Worm (Caenorhabditis elegans): ENCODE data around the gene dyf-11.

The dyf-11 gene

ce11 chrX:806515-806914 is 43.0 kb downstream of the dyf-11 start (continued):
- TF ChIP-seq unc-130 (GFP tag; optimal IDR thresholded peaks at IDR 0.05) (no peak), mxl-1 (tag; optimal IDR thresholded peaks at IDR 0.05) (no peak), aptf-3 (GFP tag; IDR thresholded peaks at IDR 0.05) (no peak), fkh-3 (tag; optimal IDR thresholded peaks at IDR 0.05) (no peak), F23B12.7 (tag; optimal IDR thresholded peaks at IDR 0.05; ENCODE audit: insufficient read depth) (peak; percentile 98), tbp1 (GFP tag; optimal IDR thresholded peaks at IDR 0.05) (peak; percentile 79), ekl-4 (GFP tag; IDR thresholded peaks at IDR 0.05) (peak; percentile 90), egl-44 (GFP tag; IDR thresholded peaks at IDR 0.05) (peak; percentile 90), pbrm-1 (GFP tag; IDR thresholded peaks at IDR 0.05) (peak; percentile 97), ceh-79 (tag; optimal IDR thresholded peaks at IDR 0.05) (peak; percentile 51), lin-35 (GFP tag; optimal IDR thresholded peaks at IDR 0.05) (peak in 2 of 3 experiments; percentile 68 to 97), F55B11.4 (tag; optimal IDR thresholded peaks at IDR 0.05; ENCODE audit: borderline replicate concordance, insufficient read depth) (no peak), nfya-1 (tag; optimal IDR thresholded peaks at IDR 0.05; ENCODE audit: borderline replicate concordance, insufficient read depth) (no peak), die-1 (tag; optimal IDR thresholded peaks at IDR 0.05) (peak; percentile 59), mel-28 (tag; optimal IDR thresholded peaks at IDR 0.05; ENCODE audit: borderline replicate concordance) (peak; percentile 70), repo-1 (tag; optimal IDR thresholded peaks at IDR 0.05) (peak; percentile 98), nfyb-1 (GFP tag; IDR thresholded peaks at IDR 0.05) (peak; percentile 97), aptf-2 (GFP tag; conservative IDR thresholded peaks at IDR 0.05) (0 out of 2 replicates have a peak, but pooled peaks have one; percentile 23)

- TF ChIP-seq B0261.1 (tag; optimal IDR thresholded peaks at IDR 0.05) (no peak), nhr-27 (tag; optimal IDR thresholded peaks at IDR 0.05) (no peak), attf-5 (GFP tag; optimal IDR thresholded peaks at IDR 0.05) (no peak), attf-3 (GFP tag; conservative IDR thresholded peaks at IDR 0.05) (no peak), nhr-179 (tag; optimal IDR thresholded peaks at IDR 0.05) (no peak), Y53F4B.3 (GFP tag; IDR thresholded peaks at IDR 0.05) (no peak), lin-40 (tag; optimal IDR thresholded peaks at IDR 0.05) (no peak), hsf-1 (GFP tag; IDR thresholded peaks at IDR 0.05) (no peak)
Observed at ce11 chrX:810694-811093, 47.1 kb downstream of the dyf-11 start, which contains the start of gene F25E2.2. Gene F25E2.2, minus strand, starts transcription at chrX:810794.

DNA sequence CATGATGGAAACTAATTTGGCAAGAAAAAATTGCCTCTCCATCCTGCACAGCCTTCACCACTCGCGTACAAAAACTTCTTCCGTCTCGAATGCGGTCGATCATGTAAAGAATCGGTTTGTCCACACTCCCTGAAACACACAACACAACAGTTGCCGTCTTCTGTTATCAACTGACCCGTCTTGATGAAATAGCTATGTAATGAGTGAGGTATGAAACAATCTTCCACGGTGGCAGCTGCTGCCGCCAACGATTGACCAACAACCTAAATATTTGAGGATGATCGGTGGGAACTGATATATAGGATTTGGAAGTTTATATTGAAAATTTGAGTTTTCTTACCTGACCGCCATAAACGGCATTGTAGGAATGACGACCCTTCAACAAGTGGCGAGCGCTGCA is 48.7 kb downstream of the dyf-11 start:
- TF ChIP-seq ztf-26 (tag; optimal IDR thresholded peaks at IDR 0.05) = no peak
- no peak for TF ChIP-seq chd-7 (tag; optimal IDR thresholded peaks at IDR 0.05)
- TF ChIP-seq let-607 (tag; optimal IDR thresholded peaks at IDR 0.05) = peak in 1 of 2 experiments; percentile 17
- TF ChIP-seq nhr-80 (tag; optimal IDR thresholded peaks at IDR 0.05) = peak; percentile 36

ce11 chrX:813063-813462 is 49.5 kb downstream of the dyf-11 start, which contains the start of gene F25E2.3:
Gene F25E2.3, minus strand, starts transcription at chrX:813163.
- TF ChIP-seq egl-44 (GFP tag; IDR thresholded peaks at IDR 0.05) (no peak), hlh-26 (GFP tag; conservative IDR thresholded peaks at IDR 0.05) (no peak), F33H1.4 (GFP tag; IDR thresholded peaks at IDR 0.05) (no peak), lsy-27 (tag; optimal IDR thresholded peaks at IDR 0.05; ENCODE audit: borderline replicate concordance, insufficient read depth) (no peak), lin-26 (GFP tag; IDR thresholded peaks at IDR 0.05) (no peak), ceh-91 (GFP tag; IDR thresholded peaks at IDR 0.05) (no peak), ceh-58 (GFP tag; IDR thresholded peaks at IDR 0.05) (no peak), attf-6 (GFP tag; IDR thresholded peaks at IDR 0.05) (no peak), akir-1 (GFP tag; optimal IDR thresholded peaks at IDR 0.05) (no peak), Y95B8A.8 (GFP tag; IDR thresholded peaks at IDR 0.05) (no peak), somi-1 (GFP tag; optimal IDR thresholded peaks at IDR 0.05) (no peak), unc-62 (GFP tag; optimal IDR thresholded peaks at IDR 0.05) (no peak), madf-8 (GFP tag; conservative IDR thresholded peaks at IDR 0.05) (no peak), efl-1 (GFP tag; optimal IDR thresholded peaks at IDR 0.05) (no peak), madf-6 (GFP tag; IDR thresholded peaks at IDR 0.05) (no peak), ztf-25 (GFP tag; IDR thresholded peaks at IDR 0.05) (no peak), tbx-9 (tag; optimal IDR thresholded peaks at IDR 0.05; ENCODE audit: borderline replicate concordance) (no peak)

All from whole organism, young adult.